Worm (Caenorhabditis elegans) whole organism, L2 larva: ENCODE data around the gene F31D4.2.

Experiments
- C34F6.9 ChIP-seq: fragments of 150-350 bp; optimal IDR thresholded peaks from 2 replicates; lab custom pipeline; 2014; ENCODE audit warnings: missing biosample characterization, missing genetic modification characterization
- F13H6.1 ChIP-seq: sonication (generic microtip); optimal IDR thresholded peaks from 2 replicates; lab custom pipeline; 2016; ENCODE audit warnings: missing genetic modification characterization, missing compliant biosample characterization
- R02D3.7 ChIP-seq: fragments of 150-350 bp; optimal IDR thresholded peaks from 2 replicates; lab custom pipeline; 2014; ENCODE audit warnings: missing biosample characterization, missing genetic modification characterization
- Y55F3AM.14 ChIP-seq: fragments of 200-800 bp; sonication (Bioruptor generic); optimal IDR thresholded peaks from 2 replicates; lab custom pipeline; 2018; ENCODE audit warnings: mild to moderate bottlenecking, missing genetic modification characterization, missing compliant biosample characterization
- ZK546.5 ChIP-seq: sonication (generic microtip); optimal IDR thresholded peaks from 2 replicates; lab custom pipeline; 2017; ENCODE audit warnings: missing biosample characterization, missing genetic modification characterization
- alr-1 ChIP-seq: fragments of 150-350 bp; optimal IDR thresholded peaks from 2 replicates; lab custom pipeline; 2014; ENCODE audit warnings: missing biosample characterization, missing genetic modification characterization
- aly-2 ChIP-seq: fragments of 150-350 bp; optimal IDR thresholded peaks from 2 replicates; lab custom pipeline; 2014; ENCODE audit warnings: missing biosample characterization, missing genetic modification characterization
- ama-1 ChIP-seq: fragments of 150-350 bp; optimal IDR thresholded peaks from 2 replicates; lab custom pipeline; 2018; ENCODE audit warnings: inconsistent platforms
- blmp-1 ChIP-seq: sonication (generic microtip); optimal IDR thresholded peaks from 2 replicates; lab custom pipeline; 2017; ENCODE audit warnings: missing genetic modification characterization, mild to moderate bottlenecking, missing compliant biosample characterization, antibody characterized with exemption, moderate library complexity; ENCODE audit not compliant: insufficient read depth
- ceh-82 ChIP-seq: fragments of 150-350 bp; optimal IDR thresholded peaks from 2 replicates; lab custom pipeline; 2014; ENCODE audit warnings: missing biosample characterization, missing genetic modification characterization
- crh-2 ChIP-seq: sonication (generic microtip); optimal IDR thresholded peaks from 2 replicates; lab custom pipeline; 2017; ENCODE audit warnings: missing biosample characterization, missing genetic modification characterization
- dmd-4 ChIP-seq: sonication (generic microtip); optimal IDR thresholded peaks from 2 replicates; lab custom pipeline; 2017; ENCODE audit warnings: missing biosample characterization, missing genetic modification characterization
- egl-27 ChIP-seq: sonication (generic microtip); optimal IDR thresholded peaks from 3 replicates; lab custom pipeline; 2017; ENCODE audit warnings: missing biosample characterization, missing genetic modification reagents, missing genetic modification characterization
- elt-1 ChIP-seq: fragments of 150-350 bp; optimal IDR thresholded peaks from 2 replicates; lab custom pipeline; 2014; ENCODE audit warnings: missing biosample characterization, missing genetic modification characterization
- fos-1 ChIP-seq: fragments of 150-350 bp; optimal IDR thresholded peaks from 2 replicates; lab custom pipeline; 2014; ENCODE audit warnings: missing biosample characterization, missing genetic modification characterization
- gmeb-1 ChIP-seq: fragments of 150-350 bp; optimal IDR thresholded peaks from 2 replicates; lab custom pipeline; 2014; ENCODE audit warnings: missing biosample characterization, missing genetic modification characterization
- lin-11 ChIP-seq: fragments of 150-350 bp; sonication (generic microtip); optimal IDR thresholded peaks from 2 replicates; lab custom pipeline; 2014; ENCODE audit warnings: missing biosample characterization, missing genetic modification characterization, inconsistent platforms, mixed read lengths
- lin-13 ChIP-seq: fragments of 150-350 bp; optimal IDR thresholded peaks from 2 replicates; lab custom pipeline; 2014; ENCODE audit warnings: missing biosample characterization, missing genetic modification reagents, missing genetic modification characterization
- lsy-2 ChIP-seq, 2 experiments: fragments of 150-350 bp in 1 of 2; sonication (generic microtip) in 1 of 2; optimal IDR thresholded peaks; 2 replicates each; lab custom pipeline; 2014 to 2017; ENCODE audit warnings: missing biosample characterization in 2 of 2, missing genetic modification characterization in 2 of 2
- mab-5 ChIP-seq: fragments of 150-350 bp; optimal IDR thresholded peaks from 2 replicates; lab custom pipeline; 2014; ENCODE audit warnings: missing biosample characterization, missing genetic modification characterization
- nhr-129 ChIP-seq: fragments of 150-350 bp; optimal IDR thresholded peaks from 2 replicates; lab custom pipeline; 2014; ENCODE audit warnings: missing biosample characterization, missing genetic modification characterization
- nhr-21 ChIP-seq: fragments of 150-350 bp; optimal IDR thresholded peaks from 2 replicates; lab custom pipeline; 2014; ENCODE audit warnings: missing biosample characterization, missing genetic modification characterization
- nhr-23 ChIP-seq: fragments of 150-350 bp; optimal IDR thresholded peaks from 2 replicates; lab custom pipeline; 2014; ENCODE audit warnings: missing biosample characterization, missing genetic modification reagents, missing genetic modification characterization
- nhr-237 ChIP-seq: fragments of 150-350 bp; optimal IDR thresholded peaks from 2 replicates; lab custom pipeline; 2014; ENCODE audit warnings: missing biosample characterization, missing genetic modification characterization
- nhr-25 ChIP-seq: fragments of 150-350 bp; sonication (generic microtip); optimal IDR thresholded peaks from 3 replicates; lab custom pipeline; 2014; ENCODE audit warnings: missing biosample characterization, missing genetic modification characterization
- nhr-6 ChIP-seq: fragments of 150-350 bp; optimal IDR thresholded peaks from 2 replicates; lab custom pipeline; 2014; ENCODE audit warnings: missing biosample characterization, missing genetic modification characterization
- nhr-77 ChIP-seq: fragments of 150-350 bp; optimal IDR thresholded peaks from 2 replicates; lab custom pipeline; 2014; ENCODE audit warnings: missing biosample characterization, missing genetic modification characterization
- peb-1 ChIP-seq: fragments of 150-350 bp; optimal IDR thresholded peaks from 2 replicates; lab custom pipeline; 2014; ENCODE audit warnings: missing biosample characterization, missing genetic modification characterization
- sem-4 ChIP-seq: fragments of 150-350 bp; optimal IDR thresholded peaks from 2 replicates; lab custom pipeline; 2014; ENCODE audit warnings: missing biosample characterization, missing genetic modification reagents, missing genetic modification characterization
- skn-1 ChIP-seq: sonication (generic microtip); optimal IDR thresholded peaks from 2 replicates; lab custom pipeline; 2017; ENCODE audit warnings: missing biosample characterization, missing genetic modification characterization
- sma-3 ChIP-seq: sonication (generic microtip); optimal IDR thresholded peaks from 2 replicates; lab custom pipeline; 2016; ENCODE audit warnings: missing genetic modification reagents, missing genetic modification characterization, missing compliant biosample characterization
- sma-9 ChIP-seq, 2 experiments: fragments of 150-350 bp in 1 of 2; sonication (generic microtip) in 1 of 2; optimal IDR thresholded peaks; 2 replicates each; lab custom pipeline; 2014 to 2016; ENCODE audit warnings: missing genetic modification characterization in 2 of 2, mild to moderate bottlenecking in 1 of 2, missing biosample characterization in 1 of 2, missing compliant biosample characterization in 1 of 2, missing genetic modification reagents in 1 of 2, moderate library complexity in 1 of 2
- snpc-4 ChIP-seq: fragments of 150-350 bp; optimal IDR thresholded peaks from 2 replicates; lab custom pipeline; 2014; ENCODE audit warnings: missing biosample characterization, missing genetic modification characterization
- unc-39 ChIP-seq: fragments of 150-350 bp; optimal IDR thresholded peaks from 2 replicates; lab custom pipeline; 2014; ENCODE audit warnings: missing biosample characterization, missing genetic modification characterization
- unc-55 ChIP-seq: fragments of 150-350 bp; sonication (generic microtip); optimal IDR thresholded peaks from 3 replicates; lab custom pipeline; 2014; ENCODE audit warnings: missing biosample characterization, missing genetic modification reagents, missing genetic modification characterization
- unc-62 ChIP-seq: fragments of 150-350 bp; optimal IDR thresholded peaks from 2 replicates; lab custom pipeline; 2014; ENCODE audit warnings: missing biosample characterization, missing genetic modification reagents, missing genetic modification characterization
- zag-1 ChIP-seq: fragments of 150-350 bp; optimal IDR thresholded peaks from 2 replicates; lab custom pipeline; 2014; ENCODE audit warnings: missing biosample characterization, missing genetic modification characterization
- ztf-1 ChIP-seq: fragments of 200-800 bp; sonication (Bioruptor generic); conservative IDR thresholded peaks from 2 replicates; pipeline ENCODE4 v1.3.6; 2022; ENCODE audit warnings: missing genetic modification characterization, missing compliant biosample characterization
- ztf-11 ChIP-seq: sonication (generic microtip); optimal IDR thresholded peaks from 2 replicates; lab custom pipeline; 2017; ENCODE audit warnings: missing biosample characterization, missing genetic modification characterization
- ztf-4 ChIP-seq: fragments of 150-350 bp; optimal IDR thresholded peaks from 2 replicates; lab custom pipeline; 2014; ENCODE audit warnings: missing biosample characterization, missing genetic modification characterization

Gene F31D4.2

DNA sequence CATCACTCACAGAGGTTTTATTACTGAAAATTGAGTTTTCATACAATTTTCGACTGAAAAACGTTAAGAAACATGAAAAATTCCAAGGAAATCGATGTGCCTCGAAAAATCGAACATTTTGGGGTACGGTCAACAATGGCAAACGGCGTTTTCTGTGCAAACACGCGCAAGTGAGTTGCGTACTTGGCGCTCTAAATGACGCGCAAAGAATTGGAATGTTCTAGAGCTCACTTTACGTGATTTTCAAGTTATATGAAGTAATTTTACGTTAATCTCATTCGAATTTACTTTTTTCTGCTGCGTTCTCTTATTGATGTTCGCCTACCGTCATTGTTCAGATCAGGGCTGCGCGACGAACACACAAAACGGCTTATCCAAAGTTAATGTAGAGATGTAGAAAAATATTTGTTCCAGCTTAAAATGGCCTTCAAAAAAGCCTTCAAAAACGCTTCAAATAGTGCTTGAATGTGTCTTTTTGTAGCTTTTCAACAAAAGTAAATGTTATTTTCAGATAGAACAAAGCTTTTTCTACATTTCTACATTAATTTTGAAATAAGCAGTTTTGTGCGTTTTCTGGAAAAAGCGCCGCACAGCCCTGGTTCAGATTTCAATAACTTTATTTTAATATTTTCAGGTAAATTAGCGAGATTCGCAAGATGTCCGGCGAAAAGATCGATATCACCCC is at the start of gene F31D4.2, which contains the start of gene fkb-6:
Gene F31D4.2 (minus strand): TSS at position 23 of the 685 bp plus-strand sequence.
Gene fkb-6 (plus strand): TSS at position 635 of the 685 bp plus-strand sequence.
- TF ChIP-seq lin-13 (GFP tag; lab: Kevin White, UChicago), result peak; percentile 62
- TF ChIP-seq nhr-237 (tag; lab: Kevin White, UChicago), result no peak
- peak; percentile 62 for TF ChIP-seq ztf-4 (tag; lab: Kevin White, UChicago)
- TF ChIP-seq aly-2 (tag; lab: Kevin White, UChicago), result no peak
- TF ChIP-seq crh-2, result peak; percentile 77
- TF ChIP-seq Y55F3AM.14, result no peak
- TF ChIP-seq ztf-11 (tag; lab: Kevin White, UChicago), result no peak
- peak; percentile 83 for TF ChIP-seq nhr-129
- peak; percentile 58 for TF ChIP-seq sma-9 (GFP tag; optimal IDR thresholded peaks at IDR 0.05; lab: Kevin White, UChicago)
- no peak for TF ChIP-seq sma-9 (tag; optimal IDR thresholded peaks at IDR 0.05; lab: Kevin White, UChicago)
- peak; percentile 54 for TF ChIP-seq lin-11 (tag; lab: Kevin White, UChicago)
- TF ChIP-seq ama-1 (lab: Kevin White, UChicago), result peak; percentile 81
- TF ChIP-seq sem-4 (tag; lab: Kevin White, UChicago), result peak; percentile 1
- no peak for TF ChIP-seq alr-1 (tag; lab: Kevin White, UChicago)
- TF ChIP-seq unc-55 (GFP tag; lab: Kevin White, UChicago), result peak; percentile 92
- peak; percentile 69 for TF ChIP-seq gmeb-1 (tag; lab: Kevin White, UChicago)
- TF ChIP-seq F13H6.1 (tag; lab: Kevin White, UChicago), result peak; percentile 64
- no peak for TF ChIP-seq unc-62
- peak; percentile 22 for TF ChIP-seq nhr-25 (tag; lab: Kevin White, UChicago)
- TF ChIP-seq dmd-4 (tag; lab: Kevin White, UChicago), result no peak
- peak; percentile 75 for TF ChIP-seq sma-3 (GFP tag; lab: Kevin White, UChicago)
- peak; percentile 25 for TF ChIP-seq zag-1 (tag; lab: Kevin White, UChicago)
- peak; percentile 93 to 98 for TF ChIP-seq lsy-2 (tag; optimal IDR thresholded peaks at IDR 0.05; lab: Kevin White, UChicago)
- TF ChIP-seq snpc-4 (tag; lab: Kevin White, UChicago), result peak; percentile 56
- peak; percentile 93 for TF ChIP-seq C34F6.9 (tag; lab: Kevin White, UChicago)
- peak; percentile 33 for TF ChIP-seq mab-5 (tag; lab: Kevin White, UChicago)
- peak; percentile 41 for TF ChIP-seq fos-1 (tag; lab: Kevin White, UChicago)
- peak; percentile 21 for TF ChIP-seq nhr-21 (tag; lab: Kevin White, UChicago)
- peak; percentile 30 for TF ChIP-seq egl-27 (tag; lab: Kevin White, UChicago)
- TF ChIP-seq, all 48 proteins: peak for 21

DNA sequence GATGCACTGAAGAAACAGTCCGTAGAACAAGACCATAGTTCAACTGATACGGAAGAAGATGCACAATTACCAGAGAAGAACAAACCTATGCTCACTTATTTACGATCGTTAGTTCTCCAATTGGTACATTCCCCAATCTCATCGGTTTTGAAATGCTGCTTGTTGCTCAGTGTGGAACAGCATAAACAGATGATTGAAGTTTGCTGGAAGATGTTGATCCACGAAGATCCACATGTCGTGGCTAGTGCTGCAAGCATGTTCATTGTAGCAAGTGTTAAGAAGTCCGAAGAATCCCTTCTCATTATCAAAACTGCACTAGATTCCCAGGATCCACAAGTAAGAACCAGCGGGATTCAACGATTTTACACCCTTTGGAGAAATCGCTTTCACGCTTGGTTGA is 46.5 kb upstream of the F31D4.2 start:
- TF ChIP-seq ama-1 (lab: Kevin White, UChicago), result no peak
- TF ChIP-seq unc-39 (tag; lab: Kevin White, UChicago), result no peak
- no peak for TF ChIP-seq lin-11 (tag; lab: Kevin White, UChicago)
- no peak for TF ChIP-seq R02D3.7
- no peak for TF ChIP-seq nhr-23
- no peak for TF ChIP-seq lsy-2 (tag; optimal IDR thresholded peaks at IDR 0.05; lab: Kevin White, UChicago)
- TF ChIP-seq nhr-21 (tag; lab: Kevin White, UChicago), result no peak
- no peak for TF ChIP-seq egl-27 (tag; lab: Kevin White, UChicago)
- no peak for TF ChIP-seq ztf-4 (tag; lab: Kevin White, UChicago)
- no peak for TF ChIP-seq crh-2
- TF ChIP-seq ZK546.5 (tag; lab: Kevin White, UChicago), result no peak
- TF ChIP-seq nhr-237 (tag; lab: Kevin White, UChicago), result no peak
- no peak for TF ChIP-seq peb-1 (tag; lab: Kevin White, UChicago)
- no peak for TF ChIP-seq ceh-82 (tag; lab: Kevin White, UChicago)
- no peak for TF ChIP-seq fos-1 (tag; lab: Kevin White, UChicago)

DNA sequence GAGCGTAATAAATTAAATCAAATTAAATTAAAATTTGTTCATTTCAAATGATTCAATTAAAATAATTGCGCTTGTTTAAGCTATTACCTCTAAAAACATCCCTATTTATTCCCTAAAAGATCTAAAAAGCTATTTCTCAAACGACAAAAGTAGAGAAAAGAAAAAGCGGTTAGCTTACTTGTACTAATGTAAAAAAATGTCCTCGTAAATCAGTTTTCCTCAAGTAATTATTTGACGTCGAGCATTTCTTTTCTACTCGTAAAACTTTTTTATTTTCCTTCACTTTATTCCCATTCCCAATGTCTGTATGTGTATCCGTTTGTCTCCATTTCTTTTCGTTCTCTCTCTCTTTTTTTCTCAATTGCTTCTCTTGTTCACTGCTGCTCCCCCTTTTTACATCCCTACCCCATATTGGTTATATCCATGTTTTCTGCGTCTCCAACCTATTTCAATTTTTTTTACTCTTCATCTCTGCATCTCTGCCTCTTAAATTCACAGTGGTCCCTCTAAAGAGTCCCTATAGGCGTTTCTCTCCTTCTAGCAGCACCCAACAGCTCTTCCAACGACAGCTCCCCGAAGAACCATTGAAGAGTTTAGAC is 33.8 kb upstream of the F31D4.2 start, which contains the start of gene unc-80:
Gene unc-80 (plus strand): TSS at position 533 of the 599 bp plus-strand sequence.
- TF ChIP-seq ztf-1 (no peak), unc-55 (GFP tag; lab: Kevin White, UChicago) (peak; percentile 91), skn-1 (tag; lab: Kevin White, UChicago) (no peak), zag-1 (tag; lab: Kevin White, UChicago) (peak; percentile 83), sma-9 (GFP tag; optimal IDR thresholded peaks at IDR 0.05; lab: Kevin White, UChicago) (peak; percentile 62), sma-9 (tag; optimal IDR thresholded peaks at IDR 0.05; lab: Kevin White, UChicago) (no peak), sem-4 (tag; lab: Kevin White, UChicago) (peak; percentile 13), snpc-4 (tag; lab: Kevin White, UChicago) (peak; percentile 27), crh-2 (peak; percentile 80), nhr-129 (peak; percentile 61), alr-1 (tag; lab: Kevin White, UChicago) (no peak), nhr-6 (tag; lab: Kevin White, UChicago) (peak; percentile 37), nhr-77 (tag; lab: Kevin White, UChicago) (no peak), ceh-82 (tag; lab: Kevin White, UChicago) (no peak), ztf-11 (tag; lab: Kevin White, UChicago) (no peak), elt-1 (no peak), aly-2 (tag; lab: Kevin White, UChicago) (no peak), blmp-1 (no peak), lin-13 (GFP tag; lab: Kevin White, UChicago) (peak; percentile 36), lsy-2 (tag; optimal IDR thresholded peaks at IDR 0.05; lab: Kevin White, UChicago) (peak; percentile 30 to 68), F13H6.1 (tag; lab: Kevin White, UChicago) (peak; percentile 42), egl-27 (tag; lab: Kevin White, UChicago) (peak; percentile 44), C34F6.9 (tag; lab: Kevin White, UChicago) (peak; percentile 82)
